Worm (Caenorhabditis elegans) whole organism, young adult: Measurements from ENCODE around the gene daf-9.

Experiments used
- C06A6.2 ChIP-seq: fragments of 200-800 bp; sonication (Bioruptor generic); conservative IDR thresholded peaks from 2 replicates; pipeline ENCODE4 v1.3.6; 2022; ENCODE audit warnings: missing genetic modification characterization, missing compliant biosample characterization
- F10E7.11 ChIP-seq: sonication (generic microtip); optimal IDR thresholded peaks from 2 replicates; lab custom pipeline; 2017; ENCODE audit warnings: mild to moderate bottlenecking, missing genetic modification characterization, moderate library complexity, missing compliant biosample characterization
- F23B12.7 ChIP-seq: sonication (generic microtip); optimal IDR thresholded peaks from 2 replicates; lab custom pipeline; 2017; ENCODE audit warnings: missing genetic modification characterization, mild to moderate bottlenecking, missing compliant biosample characterization, antibody characterized with exemption, moderate library complexity; ENCODE audit not compliant: insufficient read depth
- F39B2.1 ChIP-seq: fragments of 200-800 bp; sonication (Bioruptor generic); IDR thresholded peaks from 2 replicates; pipeline ENCODE4 v1.3.6; 2022; ENCODE audit warnings: missing genetic modification reagents, missing genetic modification characterization, missing compliant biosample characterization
- F49E8.2 ChIP-seq: sonication (generic microtip); optimal IDR thresholded peaks from 3 replicates; lab custom pipeline; 2017; ENCODE audit warnings: missing genetic modification characterization, mild to moderate bottlenecking, missing compliant biosample characterization, antibody characterized with exemption, moderate library complexity; ENCODE audit not compliant: insufficient read depth
- F55B11.4 ChIP-seq: sonication (generic microtip); optimal IDR thresholded peaks from 2 replicates; lab custom pipeline; 2016; ENCODE audit warnings: missing compliant biosample characterization, missing genetic modification characterization, borderline replicate concordance; ENCODE audit not compliant: insufficient read depth
- Y53F4B.3 ChIP-seq: fragments of 200-800 bp; sonication (Bioruptor generic); IDR thresholded peaks from 2 replicates; pipeline ENCODE4 v1.3.6; 2022; ENCODE audit warnings: missing genetic modification reagents, missing genetic modification characterization, missing compliant biosample characterization
- Y56A3A.18 ChIP-seq: fragments of 200-800 bp; sonication (Bioruptor generic); IDR thresholded peaks from 2 replicates; pipeline ENCODE4 v1.3.6; 2022; ENCODE audit warnings: missing genetic modification reagents, missing genetic modification characterization, missing compliant biosample characterization
- Y79H2A.3 ChIP-seq: fragments of 200-800 bp; sonication (Bioruptor generic); conservative IDR thresholded peaks from 2 replicates; pipeline ENCODE4 v1.3.6; 2022; ENCODE audit warnings: missing genetic modification reagents, missing genetic modification characterization, missing compliant biosample characterization
- Y95B8A.8 ChIP-seq: fragments of 200-800 bp; sonication (Bioruptor generic); IDR thresholded peaks from 2 replicates; pipeline ENCODE4 v1.3.6; 2022; ENCODE audit warnings: missing genetic modification reagents, missing genetic modification characterization, missing compliant biosample characterization
- atf-7 ChIP-seq: sonication (generic microtip); optimal IDR thresholded peaks from 2 replicates; lab custom pipeline; 2017; ENCODE audit warnings: mild to moderate bottlenecking, missing genetic modification characterization, missing compliant biosample characterization
- bed-1 ChIP-seq: fragments of 200-800 bp; sonication (Bioruptor generic); IDR thresholded peaks from 2 replicates; pipeline ENCODE4 v1.3.6; 2022; ENCODE audit warnings: missing genetic modification reagents, missing genetic modification characterization, missing compliant biosample characterization
- ccch-3 ChIP-seq: fragments of 200-800 bp; sonication (Bioruptor generic); optimal IDR thresholded peaks from 2 replicates; lab custom pipeline; 2018; ENCODE audit warnings: mild to moderate bottlenecking, missing genetic modification characterization, missing compliant biosample characterization
- cebp-1 ChIP-seq, 2 experiments: fragments of 200-800 bp in 1 of 2; sonication (Bioruptor generic) in 1 of 2; sonication (generic microtip) in 1 of 2; IDR thresholded peaks in 1 of 2; optimal IDR thresholded peaks in 1 of 2; 2 replicates each; pipeline versions ENCODE4 v1.3.6 to Lab custom; 2017 to 2022; ENCODE audit warnings: missing compliant biosample characterization in 2 of 2, missing genetic modification characterization in 2 of 2, mild to moderate bottlenecking in 1 of 2, missing genetic modification reagents in 1 of 2, moderate library complexity in 1 of 2
- cebp-2 ChIP-seq: fragments of 200-800 bp; sonication (Bioruptor generic); IDR thresholded peaks from 2 replicates; pipeline ENCODE4 v1.3.6; 2022; ENCODE audit warnings: missing genetic modification characterization, missing compliant biosample characterization
- ceh-58 ChIP-seq: fragments of 200-800 bp; sonication (Bioruptor generic); IDR thresholded peaks from 2 replicates; pipeline ENCODE4 v1.3.6; 2022; ENCODE audit warnings: missing genetic modification characterization, missing compliant biosample characterization
- egrh-3 ChIP-seq: fragments of 200-800 bp; sonication (Bioruptor generic); IDR thresholded peaks from 2 replicates; pipeline ENCODE4 v1.3.6; 2022; ENCODE audit warnings: missing genetic modification reagents, missing genetic modification characterization, missing compliant biosample characterization
- ekl-4 ChIP-seq: fragments of 200-800 bp; sonication (Bioruptor generic); IDR thresholded peaks from 2 replicates; pipeline ENCODE4 v1.3.6; 2022; ENCODE audit warnings: missing genetic modification reagents, missing genetic modification characterization, missing compliant biosample characterization
- fkh-3 ChIP-seq: sonication (generic microtip); optimal IDR thresholded peaks from 2 replicates; lab custom pipeline; 2016; ENCODE audit warnings: mild to moderate bottlenecking, missing genetic modification characterization, missing compliant biosample characterization
- gei-17 ChIP-seq: fragments of 200-800 bp; sonication (Bioruptor generic); optimal IDR thresholded peaks from 2 replicates; lab custom pipeline; 2018; ENCODE audit warnings: mild to moderate bottlenecking, missing genetic modification characterization, missing compliant biosample characterization
- hsf-1 ChIP-seq: fragments of 200-800 bp; sonication (Bioruptor generic); IDR thresholded peaks from 2 replicates; pipeline ENCODE4 v1.3.6; 2022; ENCODE audit warnings: missing genetic modification reagents, missing genetic modification characterization, missing compliant biosample characterization
- lin-40 ChIP-seq: sonication (generic microtip); optimal IDR thresholded peaks from 2 replicates; lab custom pipeline; 2016; ENCODE audit warnings: missing genetic modification characterization, mild to moderate bottlenecking, missing compliant biosample characterization, missing genotype, missing genetic modification reagents
- lsy-27 ChIP-seq: sonication (generic microtip); optimal IDR thresholded peaks from 2 replicates; lab custom pipeline; 2017; ENCODE audit warnings: missing genetic modification characterization, mild to moderate bottlenecking, missing compliant biosample characterization, antibody characterized with exemption, missing genotype, borderline replicate concordance; ENCODE audit not compliant: insufficient read depth
- madf-8 ChIP-seq: fragments of 200-800 bp; sonication (Bioruptor generic); conservative IDR thresholded peaks from 2 replicates; pipeline ENCODE4 v1.3.6; 2022; ENCODE audit warnings: missing genetic modification reagents, missing genetic modification characterization, missing compliant biosample characterization
- mxl-1 ChIP-seq: sonication (generic microtip); optimal IDR thresholded peaks from 2 replicates; lab custom pipeline; 2016; ENCODE audit warnings: missing genetic modification characterization, missing compliant biosample characterization
- nfya-1 ChIP-seq: sonication (generic microtip); optimal IDR thresholded peaks from 2 replicates; lab custom pipeline; 2017; ENCODE audit warnings: antibody characterized with exemption, missing compliant biosample characterization, missing genetic modification characterization, borderline replicate concordance; ENCODE audit not compliant: insufficient read depth
- nhr-80 ChIP-seq: sonication (generic microtip); optimal IDR thresholded peaks from 2 replicates; lab custom pipeline; 2016; ENCODE audit warnings: missing genetic modification characterization, missing compliant biosample characterization
- nhr-90 ChIP-seq: sonication (generic microtip); optimal IDR thresholded peaks from 2 replicates; lab custom pipeline; 2016; ENCODE audit warnings: missing genotype, mild to moderate bottlenecking, missing genetic modification characterization, missing compliant biosample characterization
- pha-4 ChIP-seq: fragments of 150-350 bp; sonication (generic microtip); optimal IDR thresholded peaks from 2 replicates; lab custom pipeline; 2014; ENCODE audit warnings: missing biosample characterization, missing genetic modification reagents, missing genetic modification characterization
- rpc-1 ChIP-seq, 2 experiments: fragments of 150-350 bp in 1 of 2; sonication (generic microtip) in 1 of 2; optimal IDR thresholded peaks; 2 replicates each; lab custom pipeline; 2014 to 2018; ENCODE audit warnings: missing biosample characterization in 1 of 2, missing genetic modification characterization in 1 of 2, missing genetic modification reagents in 1 of 2, missing genotype in 1 of 2
- sea-2 ChIP-seq: fragments of 200-800 bp; sonication (Bioruptor generic); IDR thresholded peaks from 2 replicates; pipeline ENCODE4 v1.3.6; 2022; ENCODE audit warnings: missing genetic modification characterization, missing compliant biosample characterization
- snpc-4 ChIP-seq, 5 experiments: fragments of 150-350 bp in 1 of 5; sonication (generic microtip) in 4 of 5; optimal IDR thresholded peaks; 2 replicates each; lab custom pipeline; 2014 to 2018; ENCODE audit warnings: missing genetic modification characterization in 5 of 5, missing biosample characterization in 3 of 5, antibody characterized with exemption in 2 of 5, mild to moderate bottlenecking in 2 of 5, missing compliant biosample characterization in 2 of 5, missing genotype in 2 of 5, moderate library complexity in 2 of 5, missing genetic modification reagents in 1 of 5
- tbx-9 ChIP-seq: sonication (generic microtip); optimal IDR thresholded peaks from 2 replicates; lab custom pipeline; 2016; ENCODE audit warnings: borderline replicate concordance, missing genetic modification characterization, inconsistent platforms, missing compliant biosample characterization
- unc-130 ChIP-seq: sonication (generic microtip); optimal IDR thresholded peaks from 2 replicates; lab custom pipeline; 2016; ENCODE audit warnings: missing genetic modification reagents, missing genetic modification characterization, missing compliant biosample characterization
- zfh-2 ChIP-seq: fragments of 200-800 bp; sonication (Bioruptor generic); conservative IDR thresholded peaks from 2 replicates; pipeline ENCODE4 v1.3.6; 2022; ENCODE audit warnings: missing genetic modification reagents, missing genetic modification characterization, missing compliant biosample characterization
- ztf-25 ChIP-seq: fragments of 200-800 bp; sonication (Bioruptor generic); IDR thresholded peaks from 2 replicates; pipeline ENCODE4 v1.3.6; 2022; ENCODE audit warnings: missing genetic modification reagents, missing genetic modification characterization, missing compliant biosample characterization
- ztf-3 ChIP-seq: fragments of 200-800 bp; sonication (Bioruptor generic); optimal IDR thresholded peaks from 2 replicates; lab custom pipeline; 2018; ENCODE audit warnings: mild to moderate bottlenecking, missing genetic modification characterization, missing compliant biosample characterization

daf-9 gene

ce11 chrX:6247013-6247412, 50.3 kb downstream of the daf-9 start:
- TF ChIP-seq nfya-1 (tag; lab: Kevin White, UChicago), result no peak
- no peak for TF ChIP-seq bed-1 (GFP tag; lab: Robert Waterston, UW)
- TF ChIP-seq ztf-3, result no peak
- no peak for TF ChIP-seq Y53F4B.3 (GFP tag; lab: Robert Waterston, UW)
- no peak for TF ChIP-seq ccch-3 (GFP tag; lab: Kevin White, UChicago)
- TF ChIP-seq nhr-90 (tag; lab: Kevin White, UChicago), result no peak
- TF ChIP-seq F39B2.1 (GFP tag; lab: Robert Waterston, UW), result no peak
- TF ChIP-seq gei-17 (GFP tag; lab: Kevin White, UChicago), result no peak
- no peak for TF ChIP-seq madf-8
- no peak for TF ChIP-seq F49E8.2 (tag; lab: Kevin White, UChicago)
- TF ChIP-seq zfh-2 (GFP tag; lab: Robert Waterston, UW), result no peak
- no peak for TF ChIP-seq cebp-1 (GFP tag; IDR thresholded peaks at IDR 0.05; lab: Robert Waterston, UW)
- TF ChIP-seq cebp-1 (tag; optimal IDR thresholded peaks at IDR 0.05; lab: Kevin White, UChicago), result no peak
- TF ChIP-seq sea-2, result no peak
- TF ChIP-seq ceh-58 (GFP tag; lab: Robert Waterston, UW), result no peak
- TF ChIP-seq hsf-1 (GFP tag; lab: Robert Waterston, UW), result no peak
- no peak for TF ChIP-seq Y79H2A.3 (GFP tag; lab: Robert Waterston, UW)
- no peak for TF ChIP-seq lin-40 (tag; lab: Kevin White, UChicago)
- no peak for TF ChIP-seq unc-130 (GFP tag; lab: Kevin White, UChicago)
- no peak for TF ChIP-seq pha-4 (tag; lab: Kevin White, UChicago)
- TF ChIP-seq ztf-25, result no peak

- TF ChIP-seq F55B11.4 (tag; lab: Kevin White, UChicago) (no peak), cebp-2 (GFP tag; lab: Robert Waterston, UW) (no peak), mxl-1 (tag; lab: Kevin White, UChicago) (no peak), egrh-3 (GFP tag; lab: Robert Waterston, UW) (no peak), atf-7 (tag; lab: Kevin White, UChicago) (no peak), Y95B8A.8 (GFP tag; lab: Robert Waterston, UW) (no peak), fkh-3 (no peak), F10E7.11 (tag; lab: Kevin White, UChicago) (no peak), lsy-27 (no peak), tbx-9 (tag; lab: Kevin White, UChicago) (no peak), nhr-80 (tag; lab: Kevin White, UChicago) (no peak), Y56A3A.18 (GFP tag; lab: Robert Waterston, UW) (no peak), ekl-4 (GFP tag; lab: Robert Waterston, UW) (no peak), C06A6.2 (no peak), snpc-4 (GFP tag; optimal IDR thresholded peaks at IDR 0.05; lab: Kevin White, UChicago) (no peak), snpc-4 (tag; optimal IDR thresholded peaks at IDR 0.05; lab: Kevin White, UChicago) (no peak), F23B12.7 (no peak), rpc-1 (optimal IDR thresholded peaks at IDR 0.05; lab: Kevin White, UChicago) (no peak), rpc-1 (tag; optimal IDR thresholded peaks at IDR 0.05; lab: Kevin White, UChicago) (no peak)
Observed at ce11 chrX:6247869-6248268, 51.1 kb downstream of the daf-9 start.
